Worm (Caenorhabditis elegans) whole organism, L1 larva: Measurements from ENCODE around the gene Y110A2AL.3.

ENCODE experiments used
- C04F5.9 ChIP-seq: sonication (generic microtip); optimal IDR thresholded peaks from 2 replicates; lab custom pipeline; 2016; ENCODE audit warnings: missing genetic modification characterization, missing compliant biosample characterization
- alr-1 ChIP-seq: fragments of 200-800 bp; sonication (Bioruptor generic); optimal IDR thresholded peaks from 2 replicates; lab custom pipeline; 2018; ENCODE audit warnings: borderline replicate concordance, mild to moderate bottlenecking, missing genetic modification characterization, missing compliant biosample characterization
- aly-2 ChIP-seq: fragments of 150-350 bp; optimal IDR thresholded peaks from 2 replicates; lab custom pipeline; 2014; ENCODE audit warnings: missing biosample characterization, missing genetic modification characterization
- ceh-63 ChIP-seq: fragments of 200-800 bp; sonication (Bioruptor generic); optimal IDR thresholded peaks from 2 replicates; lab custom pipeline; 2018; ENCODE audit warnings: mild to moderate bottlenecking, missing genetic modification characterization, missing compliant biosample characterization
- ceh-90 ChIP-seq: sonication (generic microtip); optimal IDR thresholded peaks from 2 replicates; lab custom pipeline; 2016; ENCODE audit warnings: missing genetic modification characterization, missing compliant biosample characterization
- ces-1 ChIP-seq: fragments of 150-350 bp; optimal IDR thresholded peaks from 2 replicates; lab custom pipeline; 2014; ENCODE audit warnings: missing biosample characterization, missing genetic modification reagents, missing genetic modification characterization
- dpl-1 ChIP-seq, 3 experiments: fragments of 150-350 bp in 2 of 3; sonication (generic microtip) in 1 of 3; optimal IDR thresholded peaks; 2 replicates each; lab custom pipeline; 2014 to 2017; ENCODE audit warnings: missing biosample characterization in 3 of 3, missing genetic modification characterization in 3 of 3, missing genetic modification reagents in 3 of 3
- efl-1 ChIP-seq, 4 experiments: fragments of 150-350 bp; optimal IDR thresholded peaks in 3 of 4; peaks in 1 of 4; 1 replicate in 1 of 4; 2 replicates in 3 of 4; lab custom pipeline; 2014; ENCODE audit warnings: missing biosample characterization in 2 of 4, missing genetic modification characterization in 2 of 4, missing genetic modification reagents in 2 of 4
- efl-3 ChIP-seq: fragments of 200-800 bp; sonication (Bioruptor generic); optimal IDR thresholded peaks from 2 replicates; lab custom pipeline; 2018; ENCODE audit warnings: mild to moderate bottlenecking, missing genetic modification characterization, missing compliant biosample characterization
- elt-3 ChIP-seq, 6 experiments: fragments of 150-350 bp in 1 of 6; sonication (generic microtip); optimal IDR thresholded peaks; 2 replicates each; lab custom pipeline; 2017 to 2018; ENCODE audit warnings: missing biosample characterization in 6 of 6, missing genetic modification characterization in 6 of 6, inconsistent platforms in 1 of 6
- ets-5 ChIP-seq: fragments of 200-800 bp; sonication (Bioruptor generic); IDR thresholded peaks from 2 replicates; pipeline ENCODE4 v1.3.6; 2022; ENCODE audit warnings: missing genetic modification characterization, missing compliant biosample characterization
- fkh-4 ChIP-seq: sonication (generic microtip); optimal IDR thresholded peaks from 2 replicates; lab custom pipeline; 2016; ENCODE audit warnings: missing compliant biosample characterization, missing genetic modification characterization, borderline replicate concordance
- fkh-8 ChIP-seq: sonication (generic microtip); optimal IDR thresholded peaks from 2 replicates; lab custom pipeline; 2016; ENCODE audit warnings: mild to moderate bottlenecking, missing genetic modification characterization, missing compliant biosample characterization
- fos-1 ChIP-seq: fragments of 150-350 bp; optimal IDR thresholded peaks from 2 replicates; lab custom pipeline; 2014; ENCODE audit warnings: missing biosample characterization, missing genetic modification characterization
- hlh-17 ChIP-seq: fragments of 200-800 bp; sonication (Bioruptor generic); optimal IDR thresholded peaks from 2 replicates; lab custom pipeline; 2018; ENCODE audit warnings: missing genetic modification characterization, mild to moderate bottlenecking, missing compliant biosample characterization, moderate library complexity, borderline replicate concordance
- hlh-4 ChIP-seq: sonication (generic microtip); optimal IDR thresholded peaks from 2 replicates; lab custom pipeline; 2016; ENCODE audit warnings: mild to moderate bottlenecking, missing genetic modification characterization, missing compliant biosample characterization
- hpl-2 ChIP-seq: fragments of 150-350 bp; optimal IDR thresholded peaks from 2 replicates; lab custom pipeline; 2014; ENCODE audit warnings: missing biosample characterization, missing genetic modification reagents, missing genetic modification characterization
- lin-13 ChIP-seq: fragments of 150-350 bp; optimal IDR thresholded peaks from 2 replicates; lab custom pipeline; 2014; ENCODE audit warnings: missing biosample characterization, missing genetic modification reagents, missing genetic modification characterization
- lin-14 ChIP-seq: fragments of 200-800 bp; sonication (Bioruptor generic); optimal IDR thresholded peaks from 2 replicates; lab custom pipeline; 2018; ENCODE audit warnings: mild to moderate bottlenecking, missing genetic modification characterization, moderate library complexity, missing compliant biosample characterization
- lin-39 ChIP-seq: fragments of 150-350 bp; optimal IDR thresholded peaks from 2 replicates; lab custom pipeline; 2014; ENCODE audit warnings: missing biosample characterization, missing genetic modification reagents, missing genetic modification characterization
- lsy-2 ChIP-seq, 2 experiments: fragments of 150-350 bp; optimal IDR thresholded peaks; 2 replicates each; lab custom pipeline; 2014; ENCODE audit warnings: missing biosample characterization in 2 of 2, missing genetic modification characterization in 2 of 2
- mab-9 ChIP-seq: fragments of 200-800 bp; sonication (Bioruptor generic); IDR thresholded peaks from 2 replicates; pipeline ENCODE4 v1.3.6; 2022; ENCODE audit warnings: missing genetic modification reagents, missing genetic modification characterization, missing compliant biosample characterization
- mdl-1 ChIP-seq, 2 experiments: fragments of 150-350 bp; optimal IDR thresholded peaks; 2 replicates each; lab custom pipeline; 2014 to 2017; ENCODE audit warnings: missing biosample characterization in 2 of 2, missing genetic modification characterization in 2 of 2, inconsistent platforms in 1 of 2
- mep-1 ChIP-seq: fragments of 150-350 bp; optimal IDR thresholded peaks from 2 replicates; lab custom pipeline; 2014; ENCODE audit warnings: missing biosample characterization, missing genetic modification characterization
- nhr-11 ChIP-seq: fragments of 150-350 bp; optimal IDR thresholded peaks from 2 replicates; lab custom pipeline; 2014; ENCODE audit warnings: missing biosample characterization, missing genetic modification characterization
- nhr-19 ChIP-seq: fragments of 200-800 bp; sonication (Bioruptor generic); conservative IDR thresholded peaks from 2 replicates; pipeline ENCODE4 v1.3.6; 2022; ENCODE audit warnings: missing genetic modification characterization, missing compliant biosample characterization
- nhr-237 ChIP-seq: fragments of 150-350 bp; optimal IDR thresholded peaks from 2 replicates; lab custom pipeline; 2014; ENCODE audit warnings: missing biosample characterization, missing genetic modification characterization
- nhr-47 ChIP-seq: sonication (generic microtip); optimal IDR thresholded peaks from 2 replicates; lab custom pipeline; 2016; ENCODE audit warnings: mild to moderate bottlenecking, missing genetic modification characterization, moderate library complexity, missing compliant biosample characterization
- nhr-71 ChIP-seq: sonication (generic microtip); optimal IDR thresholded peaks from 2 replicates; lab custom pipeline; 2016; ENCODE audit warnings: mild to moderate bottlenecking, missing genetic modification characterization, moderate library complexity, missing compliant biosample characterization
- nhr-76 ChIP-seq: sonication (generic microtip); optimal IDR thresholded peaks from 2 replicates; lab custom pipeline; 2017; ENCODE audit warnings: missing biosample characterization, missing genetic modification characterization
- nhr-77 ChIP-seq: fragments of 150-350 bp; optimal IDR thresholded peaks from 2 replicates; lab custom pipeline; 2014; ENCODE audit warnings: missing biosample characterization, missing genetic modification characterization
- nhr-84 ChIP-seq: sonication (generic microtip); optimal IDR thresholded peaks from 2 replicates; lab custom pipeline; 2017; ENCODE audit warnings: missing biosample characterization, missing genetic modification characterization
- nhr-85 ChIP-seq: sonication (generic microtip); peaks from one replicate; lab custom pipeline; 2016; ENCODE audit warnings: missing genetic modification characterization, inconsistent platforms, missing compliant biosample characterization
- nhr-90 ChIP-seq: sonication (generic microtip); optimal IDR thresholded peaks from 2 replicates; lab custom pipeline; 2016; ENCODE audit warnings: mild to moderate bottlenecking, missing genetic modification characterization, missing compliant biosample characterization; ENCODE audit not compliant: poor library complexity
- pag-3 ChIP-seq: sonication (generic microtip); optimal IDR thresholded peaks from 2 replicates; lab custom pipeline; 2017; ENCODE audit warnings: missing genetic modification characterization, mild to moderate bottlenecking, missing compliant biosample characterization, antibody characterized with exemption, borderline replicate concordance; ENCODE audit not compliant: insufficient read depth
- skn-1 ChIP-seq: fragments of 150-350 bp; optimal IDR thresholded peaks from 2 replicates; lab custom pipeline; 2014; ENCODE audit warnings: missing biosample characterization, missing genetic modification characterization
- snu-23 ChIP-seq: sonication (generic microtip); optimal IDR thresholded peaks from 2 replicates; lab custom pipeline; 2016; ENCODE audit warnings: missing genetic modification characterization, missing compliant biosample characterization
- sox-4 ChIP-seq: sonication (generic microtip); optimal IDR thresholded peaks from 2 replicates; lab custom pipeline; 2016; ENCODE audit warnings: missing genetic modification characterization, missing compliant biosample characterization
- sup-37 ChIP-seq: fragments of 200-800 bp; sonication (Bioruptor generic); optimal IDR thresholded peaks from 2 replicates; lab custom pipeline; 2018; ENCODE audit warnings: mild to moderate bottlenecking, missing genetic modification characterization, missing compliant biosample characterization
- swsn-7 ChIP-seq: sonication (generic microtip); optimal IDR thresholded peaks from 2 replicates; lab custom pipeline; 2016; ENCODE audit warnings: missing genetic modification characterization, missing compliant biosample characterization
- tbx-2 ChIP-seq: sonication (generic microtip); optimal IDR thresholded peaks from 2 replicates; lab custom pipeline; 2016; ENCODE audit warnings: missing genetic modification characterization, missing compliant biosample characterization
- unc-30 ChIP-seq: sonication (generic microtip); optimal IDR thresholded peaks from 2 replicates; lab custom pipeline; 2017; ENCODE audit warnings: missing biosample characterization, missing genetic modification characterization
- unc-62 ChIP-seq: fragments of 150-350 bp; optimal IDR thresholded peaks from 2 replicates; lab custom pipeline; 2014; ENCODE audit warnings: missing biosample characterization, missing genetic modification reagents, missing genetic modification characterization
- unc-86 ChIP-seq: sonication (generic microtip); optimal IDR thresholded peaks from 2 replicates; lab custom pipeline; 2016; ENCODE audit warnings: missing genetic modification characterization, missing compliant biosample characterization
- zag-1 ChIP-seq: fragments of 150-350 bp; optimal IDR thresholded peaks from 2 replicates; lab custom pipeline; 2014; ENCODE audit warnings: missing biosample characterization, missing genetic modification characterization
- ztf-11 ChIP-seq, 2 experiments: sonication (generic microtip); optimal IDR thresholded peaks; 2 replicates each; lab custom pipeline; 2016 to 2017; ENCODE audit warnings: missing genetic modification characterization in 2 of 2, missing biosample characterization in 1 of 2, missing compliant biosample characterization in 1 of 2

The Y110A2AL.3 gene

ce11 chrII:2830144-2830543, 36.7 kb upstream of the Y110A2AL.3 start:
- TF ChIP-seq efl-1 (optimal IDR thresholded peaks at IDR 0.05; lab: Kevin White, UChicago) (no peak), efl-1 (GFP tag; optimal IDR thresholded peaks at IDR 0.05 in 1 of 2; lab: Kevin White, UChicago) (peak in 1 of 2 experiments; percentile 75), ztf-11 (tag; optimal IDR thresholded peaks at IDR 0.05; lab: Kevin White, UChicago) (no peak), nhr-85 (tag; lab: Kevin White, UChicago) (peak; percentile 42)

DNA sequence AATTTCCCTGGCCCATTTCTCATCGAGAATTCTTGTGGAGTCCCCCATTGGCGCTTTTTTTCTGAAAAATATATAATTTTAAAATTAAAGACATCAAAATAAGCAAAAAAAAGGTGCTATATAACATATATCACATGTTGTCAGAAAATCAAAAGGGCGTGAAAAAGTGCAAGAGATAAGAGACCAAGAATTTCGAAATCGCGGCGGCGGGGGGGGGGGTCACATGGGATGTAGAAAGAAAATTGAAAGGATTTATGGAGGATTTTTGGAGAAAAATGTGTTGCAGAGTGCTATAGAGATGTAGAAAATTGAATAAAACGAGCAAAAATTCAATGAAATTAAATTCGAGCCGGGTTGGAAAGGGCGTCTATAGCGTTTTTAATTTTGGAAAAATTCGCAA, 35.7 kb upstream of the Y110A2AL.3 start, which contains the start of gene K12H6.6:
Gene K12H6.6, minus strand, starts transcription at position 61 of the 400 bp plus-strand sequence.
- TF ChIP-seq unc-62 (GFP tag; lab: Kevin White, UChicago) = no peak
- peak; percentile 30 for TF ChIP-seq fkh-8 (tag; lab: Kevin White, UChicago)
- no peak for TF ChIP-seq alr-1 (tag; lab: Kevin White, UChicago)
- TF ChIP-seq nhr-237 (tag; lab: Kevin White, UChicago) = no peak
- no peak for TF ChIP-seq nhr-76 (tag; lab: Kevin White, UChicago)
- TF ChIP-seq snu-23 (GFP tag; lab: Kevin White, UChicago) = peak; percentile 11
- TF ChIP-seq nhr-71 (tag; lab: Kevin White, UChicago) = peak; percentile 39
- peak; percentile 70 for TF ChIP-seq lin-14
- TF ChIP-seq skn-1 (tag; lab: Kevin White, UChicago) = peak; percentile 43
- TF ChIP-seq lsy-2 (tag; optimal IDR thresholded peaks at IDR 0.05; lab: Kevin White, UChicago) = no peak
- no peak for TF ChIP-seq ets-5 (GFP tag; lab: Robert Waterston, UW)
- no peak for TF ChIP-seq hlh-4 (tag; lab: Kevin White, UChicago)
- no peak for TF ChIP-seq ceh-90 (tag; lab: Kevin White, UChicago)
- TF ChIP-seq nhr-85 (tag; lab: Kevin White, UChicago) = peak; percentile 45
- no peak for TF ChIP-seq elt-3 (tag; optimal IDR thresholded peaks at IDR 0.05; lab: Kevin White, UChicago)
- no peak for TF ChIP-seq hpl-2
- peak; percentile 6 for TF ChIP-seq lin-13 (GFP tag; lab: Kevin White, UChicago)
- TF ChIP-seq dpl-1 (GFP tag; optimal IDR thresholded peaks at IDR 0.05; lab: Kevin White, UChicago) = peak in 1 of 3 experiments; percentile 9

- no peak for TF ChIP-seq nhr-19 (GFP tag; lab: Robert Waterston, UW)
- TF ChIP-seq ceh-90 (tag; lab: Kevin White, UChicago) = no peak
- TF ChIP-seq skn-1 (tag; lab: Kevin White, UChicago) = no peak
- TF ChIP-seq ceh-63 (GFP tag; lab: Kevin White, UChicago) = no peak
- peak; percentile 48 for TF ChIP-seq mep-1
- no peak for TF ChIP-seq mdl-1 (tag; optimal IDR thresholded peaks at IDR 0.05; lab: Kevin White, UChicago)
- no peak for TF ChIP-seq mab-9 (GFP tag; lab: Robert Waterston, UW)
- no peak for TF ChIP-seq sup-37
- TF ChIP-seq unc-86 (tag; lab: Kevin White, UChicago) = no peak
- peak; percentile 61 for TF ChIP-seq nhr-85 (tag; lab: Kevin White, UChicago)
- TF ChIP-seq unc-30 (tag; lab: Kevin White, UChicago) = no peak
- no peak for TF ChIP-seq nhr-47
- no peak for TF ChIP-seq efl-3 (GFP tag; lab: Kevin White, UChicago)
- no peak for TF ChIP-seq nhr-11 (tag; lab: Kevin White, UChicago)
- TF ChIP-seq C04F5.9 (tag; lab: Kevin White, UChicago) = no peak
- no peak for TF ChIP-seq lin-13 (GFP tag; lab: Kevin White, UChicago)
- TF ChIP-seq tbx-2 (tag; lab: Kevin White, UChicago) = peak; percentile 28
- TF ChIP-seq nhr-84 (tag; lab: Kevin White, UChicago) = no peak
- peak; percentile 10 for TF ChIP-seq swsn-7
- TF ChIP-seq fos-1 (tag; lab: Kevin White, UChicago) = no peak
- no peak for TF ChIP-seq sox-4 (tag; lab: Kevin White, UChicago)
- no peak for TF ChIP-seq zag-1 (tag; lab: Kevin White, UChicago)
- peak; percentile 13 to 36 for TF ChIP-seq efl-1 (optimal IDR thresholded peaks at IDR 0.05; lab: Kevin White, UChicago)
- no peak for TF ChIP-seq efl-1 (GFP tag; optimal IDR thresholded peaks at IDR 0.05 in 1 of 2; lab: Kevin White, UChicago)
- no peak for TF ChIP-seq hlh-17
- TF ChIP-seq aly-2 (tag; lab: Kevin White, UChicago) = no peak
- no peak for TF ChIP-seq fkh-4 (tag; lab: Kevin White, UChicago)
- peak; percentile 77 for TF ChIP-seq lin-14
- TF ChIP-seq ets-5 (GFP tag; lab: Robert Waterston, UW) = no peak
- TF ChIP-seq nhr-90 (tag; lab: Kevin White, UChicago) = peak; percentile 6
- TF ChIP-seq nhr-77 (tag; lab: Kevin White, UChicago) = peak; percentile 9
- TF ChIP-seq lin-39 (tag; lab: Kevin White, UChicago) = no peak
- peak in 2 of 3 experiments; percentile 10 to 15 for TF ChIP-seq dpl-1 (GFP tag; optimal IDR thresholded peaks at IDR 0.05; lab: Kevin White, UChicago)
- TF ChIP-seq pag-3 (tag; lab: Kevin White, UChicago) = no peak
- no peak for TF ChIP-seq ces-1
- no peak for TF ChIP-seq unc-62 (GFP tag; lab: Kevin White, UChicago)
- peak; percentile 52 for TF ChIP-seq nhr-71 (tag; lab: Kevin White, UChicago)
Observed at ce11 chrII:2832098-2832497, 34.8 kb upstream of the Y110A2AL.3 start.
